Fruit fly (Drosophila melanogaster): ENCODE results near the gene Six4.
A peak's percentile ranks its signal among the peaks of the same experiment; 100 is the strongest.

Gene Six4

dm6 chr3L:20841465-20842109, 49.0 kb upstream of the Six4 start, which contains the start of the genes CSN3 and CG11456 (continued):
- no peak for TF ChIP-seq Deaf1 (tag; optimal IDR thresholded peaks at IDR 0.05)
- no peak for TF ChIP-seq p53 (GFP tag; optimal IDR thresholded peaks at IDR 0.05)
- peak; percentile 65 for TF ChIP-seq CG1603 (tag; optimal IDR thresholded peaks at IDR 0.05)
- TF ChIP-seq CG7963 (GFP tag; IDR thresholded peaks at IDR 0.05; ENCODE audit: partially characterized antibody), result peak; percentile 72
- peak; percentile 44; the same call in 1 of the 2 replicates for TF ChIP-seq Taf1 (GFP tag; IDR thresholded peaks at IDR 0.05)
- peak; percentile 67 for TF ChIP-seq Xbp1 (GFP tag; optimal IDR thresholded peaks at IDR 0.05)
- TF ChIP-seq CG9609 (GFP tag; optimal IDR thresholded peaks at IDR 0.05), result peak; percentile 58
- no peak for TF ChIP-seq Optix (GFP tag; IDR thresholded peaks at IDR 0.05)
- no peak for TF ChIP-seq cas (GFP tag; IDR thresholded peaks at IDR 0.05)
- no peak for TF ChIP-seq CG14441 (GFP tag; IDR thresholded peaks at IDR 0.05)
- no peak for TF ChIP-seq run (tag; optimal IDR thresholded peaks at IDR 0.05)
- TF ChIP-seq CG7928 (GFP tag; optimal IDR thresholded peaks at IDR 0.05), result no peak
- no peak for TF ChIP-seq gt (GFP tag; IDR thresholded peaks at IDR 0.05)
- TF ChIP-seq CG42726 (GFP tag; IDR thresholded peaks at IDR 0.05; ENCODE audit: partially characterized antibody), result no peak
- peak; percentile 85 for TF ChIP-seq Kr (GFP tag; optimal IDR thresholded peaks at IDR 0.05)
- TF ChIP-seq sug (tag; optimal IDR thresholded peaks at IDR 0.05), result no peak
- no peak for TF ChIP-seq CG9876 (GFP tag; optimal IDR thresholded peaks at IDR 0.05)
- TF ChIP-seq dmrt99B (tag; optimal IDR thresholded peaks at IDR 0.05), result no peak
- TF ChIP-seq CTCF (GFP tag; optimal IDR thresholded peaks at IDR 0.05), result peak; percentile 96
- TF ChIP-seq danr (GFP tag; IDR thresholded peaks at IDR 0.05), result no peak
- TF ChIP-seq MBD-R2 (GFP tag; IDR thresholded peaks at IDR 0.05), result peak; percentile 85
- no peak for TF ChIP-seq CG33557 (GFP tag; optimal IDR thresholded peaks at IDR 0.05)
- TF ChIP-seq CG10979 (tag; optimal IDR thresholded peaks at IDR 0.05), result no peak
- TF ChIP-seq HLH3B (GFP tag; IDR thresholded peaks at IDR 0.05), result no peak
- TF ChIP-seq Pdp1 (GFP tag; optimal IDR thresholded peaks at IDR 0.05), result peak in 1 of 2 experiments; percentile 33
- no peak for TF ChIP-seq CG8478 (optimal IDR thresholded peaks at IDR 0.05)
- peak; percentile 94 for TF ChIP-seq D19A (tag; optimal IDR thresholded peaks at IDR 0.05)
- no peak for TF ChIP-seq pan (optimal IDR thresholded peaks at IDR 0.05)
- TF ChIP-seq pan (GFP tag; optimal IDR thresholded peaks at IDR 0.05 in 1 of 2, IDR thresholded peaks at IDR 0.05 in 1 of 2), result peak in 1 of 2 experiments; percentile 59
- no peak for TF ChIP-seq ase (GFP tag; IDR thresholded peaks at IDR 0.05)
- no peak for TF ChIP-seq CG15479 (GFP tag; optimal IDR thresholded peaks at IDR 0.05)
- peak; percentile 68; the same call in 1 of the 3 replicates for TF ChIP-seq CG11560 (tag; IDR thresholded peaks at IDR 0.05)
- peak; percentile 59 for TF ChIP-seq zfh2 (GFP tag; optimal IDR thresholded peaks at IDR 0.05)
- no peak for TF ChIP-seq Sox102F (GFP tag; optimal IDR thresholded peaks at IDR 0.05)
- no peak for TF ChIP-seq slou (GFP tag; optimal IDR thresholded peaks at IDR 0.05)
- TF ChIP-seq al (GFP tag; IDR thresholded peaks at IDR 0.05), result no peak
- TF ChIP-seq CG10267 (tag; optimal IDR thresholded peaks at IDR 0.05), result peak; percentile 97
- no peak for TF ChIP-seq hth (optimal IDR thresholded peaks at IDR 0.05)
- no peak for TF ChIP-seq toy (GFP tag; IDR thresholded peaks at IDR 0.05)
- TF ChIP-seq ERR (GFP tag; optimal IDR thresholded peaks at IDR 0.05), result no peak
- no peak for TF ChIP-seq CG11696 (GFP tag; IDR thresholded peaks at IDR 0.05)
- no peak for TF ChIP-seq CG15011 (GFP tag; optimal IDR thresholded peaks at IDR 0.05)
- no peak for TF ChIP-seq CG16779 (GFP tag; IDR thresholded peaks at IDR 0.05)
- no peak for TF ChIP-seq CG1529 (GFP tag; optimal IDR thresholded peaks at IDR 0.05)
- no peak for TF ChIP-seq CG8281 (tag; optimal IDR thresholded peaks at IDR 0.05)
- TF ChIP-seq chinmo (GFP tag; IDR thresholded peaks at IDR 0.05; ENCODE audit: partially characterized antibody), result no peak
- TF ChIP-seq tgo (GFP tag; IDR thresholded peaks at IDR 0.05), result no peak
- peak; percentile 57 for TF ChIP-seq Hsf (GFP tag; optimal IDR thresholded peaks at IDR 0.05)
- TF ChIP-seq usp (GFP tag; optimal IDR thresholded peaks at IDR 0.05), result no peak
- peak; percentile 27 for TF ChIP-seq onecut (GFP tag; IDR thresholded peaks at IDR 0.05)
- TF ChIP-seq CG3407 (GFP tag; optimal IDR thresholded peaks at IDR 0.05), result no peak
- peak; percentile 31 for TF ChIP-seq luna (GFP tag; optimal IDR thresholded peaks at IDR 0.05)

Measured in whole organism, embryonic.